Worm (Caenorhabditis elegans) whole organism, young adult: ENCODE results near the gene fos-1.

Experiments
- F37B4.10 ChIP-seq: fragments of 200-800 bp; sonication (Bioruptor generic); IDR thresholded peaks from 2 replicates; pipeline ENCODE4 v1.3.6; 2022; ENCODE audit warnings: missing genetic modification characterization, missing compliant biosample characterization
- F49E8.2 ChIP-seq: sonication (generic microtip); optimal IDR thresholded peaks from 3 replicates; lab custom pipeline; 2017; ENCODE audit warnings: missing genetic modification characterization, mild to moderate bottlenecking, missing compliant biosample characterization, antibody characterized with exemption, moderate library complexity; ENCODE audit not compliant: insufficient read depth
- F57A8.1 ChIP-seq: fragments of 200-800 bp; sonication (Bioruptor generic); optimal IDR thresholded peaks from 2 replicates; lab custom pipeline; 2018; ENCODE audit warnings: mild to moderate bottlenecking, missing genetic modification characterization, moderate library complexity, missing compliant biosample characterization
- K11D2.4 ChIP-seq: fragments of 200-800 bp; sonication (Bioruptor generic); IDR thresholded peaks from 2 replicates; pipeline ENCODE4 v1.3.6; 2022; ENCODE audit warnings: missing genetic modification reagents, missing genetic modification characterization, missing compliant biosample characterization
- K12H6.12 ChIP-seq: fragments of 200-800 bp; sonication (Bioruptor generic); optimal IDR thresholded peaks from 2 replicates; lab custom pipeline; 2018; ENCODE audit warnings: mild to moderate bottlenecking, missing genetic modification characterization, missing compliant biosample characterization
- T07F8.4 ChIP-seq: sonication (generic microtip); optimal IDR thresholded peaks from 2 replicates; lab custom pipeline; 2016; ENCODE audit warnings: mild to moderate bottlenecking, missing genetic modification characterization, moderate library complexity, missing compliant biosample characterization
- Y53F4B.3 ChIP-seq: fragments of 200-800 bp; sonication (Bioruptor generic); IDR thresholded peaks from 2 replicates; pipeline ENCODE4 v1.3.6; 2022; ENCODE audit warnings: missing genetic modification reagents, missing genetic modification characterization, missing compliant biosample characterization
- Y53G8AR.9 ChIP-seq: fragments of 200-800 bp; sonication (Bioruptor generic); conservative IDR thresholded peaks from 2 replicates; pipeline ENCODE4 v1.3.6; 2022; ENCODE audit warnings: missing genetic modification reagents, missing genetic modification characterization, missing compliant biosample characterization
- Y56A3A.18 ChIP-seq: fragments of 200-800 bp; sonication (Bioruptor generic); IDR thresholded peaks from 2 replicates; pipeline ENCODE4 v1.3.6; 2022; ENCODE audit warnings: missing genetic modification reagents, missing genetic modification characterization, missing compliant biosample characterization
- Y67H2A.10 ChIP-seq: fragments of 200-800 bp; sonication (Bioruptor generic); conservative IDR thresholded peaks from 2 replicates; pipeline ENCODE4 v1.3.6; 2022; ENCODE audit warnings: missing genetic modification reagents, missing genetic modification characterization, missing compliant biosample characterization
- ZK185.1 ChIP-seq: sonication (generic microtip); optimal IDR thresholded peaks from 2 replicates; lab custom pipeline; 2016; ENCODE audit warnings: mild to moderate bottlenecking, missing genetic modification characterization, missing compliant biosample characterization; ENCODE audit not compliant: poor library complexity, severe bottlenecking
- aptf-3 ChIP-seq: fragments of 200-800 bp; sonication (Bioruptor generic); IDR thresholded peaks from 2 replicates; pipeline ENCODE4 v1.3.6; 2022; ENCODE audit warnings: missing genetic modification characterization, missing compliant biosample characterization
- attf-6 ChIP-seq: fragments of 200-800 bp; sonication (Bioruptor generic); IDR thresholded peaks from 2 replicates; pipeline ENCODE4 v1.3.6; 2022; ENCODE audit warnings: missing genetic modification reagents, missing genetic modification characterization, missing compliant biosample characterization
- bed-1 ChIP-seq: fragments of 200-800 bp; sonication (Bioruptor generic); IDR thresholded peaks from 2 replicates; pipeline ENCODE4 v1.3.6; 2022; ENCODE audit warnings: missing genetic modification reagents, missing genetic modification characterization, missing compliant biosample characterization
- ceh-27 ChIP-seq: fragments of 200-800 bp; sonication (Bioruptor generic); optimal IDR thresholded peaks from 2 replicates; lab custom pipeline; 2018; ENCODE audit warnings: mild to moderate bottlenecking, missing genetic modification characterization, moderate library complexity, missing compliant biosample characterization
- ceh-58 ChIP-seq: fragments of 200-800 bp; sonication (Bioruptor generic); IDR thresholded peaks from 2 replicates; pipeline ENCODE4 v1.3.6; 2022; ENCODE audit warnings: missing genetic modification characterization, missing compliant biosample characterization
- dpff-1 ChIP-seq: sonication (generic microtip); optimal IDR thresholded peaks from 2 replicates; lab custom pipeline; 2017; ENCODE audit warnings: mild to moderate bottlenecking, missing genetic modification characterization, missing compliant biosample characterization
- efl-1 ChIP-seq: fragments of 150-350 bp; optimal IDR thresholded peaks from 2 replicates; lab custom pipeline; 2014; ENCODE audit warnings: missing biosample characterization, missing genetic modification reagents, missing genetic modification characterization
- egrh-3 ChIP-seq: fragments of 200-800 bp; sonication (Bioruptor generic); IDR thresholded peaks from 2 replicates; pipeline ENCODE4 v1.3.6; 2022; ENCODE audit warnings: missing genetic modification reagents, missing genetic modification characterization, missing compliant biosample characterization
- ekl-4 ChIP-seq: fragments of 200-800 bp; sonication (Bioruptor generic); IDR thresholded peaks from 2 replicates; pipeline ENCODE4 v1.3.6; 2022; ENCODE audit warnings: missing genetic modification reagents, missing genetic modification characterization, missing compliant biosample characterization
- fkh-3 ChIP-seq: sonication (generic microtip); optimal IDR thresholded peaks from 2 replicates; lab custom pipeline; 2016; ENCODE audit warnings: mild to moderate bottlenecking, missing genetic modification characterization, missing compliant biosample characterization
- gei-17 ChIP-seq: fragments of 200-800 bp; sonication (Bioruptor generic); optimal IDR thresholded peaks from 2 replicates; lab custom pipeline; 2018; ENCODE audit warnings: mild to moderate bottlenecking, missing genetic modification characterization, missing compliant biosample characterization
- hlh-26 ChIP-seq: fragments of 200-800 bp; sonication (Bioruptor generic); conservative IDR thresholded peaks from 2 replicates; pipeline ENCODE4 v1.3.6; 2022; ENCODE audit warnings: missing genetic modification reagents, missing genetic modification characterization, missing compliant biosample characterization
- hrde-1 ChIP-seq: sonication (generic microtip); optimal IDR thresholded peaks from 2 replicates; lab custom pipeline; 2016; ENCODE audit warnings: missing genetic modification characterization, mild to moderate bottlenecking, missing compliant biosample characterization, moderate library complexity, missing genotype, missing genetic modification reagents, borderline replicate concordance
- lin-35 ChIP-seq, 3 experiments: fragments of 150-350 bp in 2 of 3; sonication (generic microtip) in 1 of 3; optimal IDR thresholded peaks; 2 replicates each; lab custom pipeline; 2014 to 2018; ENCODE audit warnings: missing biosample characterization in 3 of 3, missing genetic modification characterization in 3 of 3, missing genetic modification reagents in 3 of 3
- lin-54 ChIP-seq: fragments of 200-800 bp; sonication (Bioruptor generic); optimal IDR thresholded peaks from 2 replicates; lab custom pipeline; 2018; ENCODE audit warnings: mild to moderate bottlenecking, missing genetic modification characterization, missing compliant biosample characterization
- mcd-1 ChIP-seq: fragments of 200-800 bp; sonication (Bioruptor generic); IDR thresholded peaks from 2 replicates; pipeline ENCODE4 v1.3.6; 2022; ENCODE audit warnings: missing genetic modification reagents, missing genetic modification characterization, missing compliant biosample characterization
- mxl-1 ChIP-seq: sonication (generic microtip); optimal IDR thresholded peaks from 2 replicates; lab custom pipeline; 2016; ENCODE audit warnings: missing genetic modification characterization, missing compliant biosample characterization
- nfya-2 ChIP-seq: fragments of 200-800 bp; sonication (Bioruptor generic); IDR thresholded peaks from 2 replicates; pipeline ENCODE4 v1.3.6; 2022; ENCODE audit warnings: missing genetic modification reagents, missing genetic modification characterization, missing compliant biosample characterization
- nhr-120 ChIP-seq: fragments of 200-800 bp; sonication (Bioruptor generic); IDR thresholded peaks from 2 replicates; pipeline ENCODE4 v1.3.6; 2022; ENCODE audit warnings: missing genetic modification characterization, missing compliant biosample characterization
- snpc-1.3 ChIP-seq: sonication (generic microtip); optimal IDR thresholded peaks from 2 replicates; lab custom pipeline; 2017; ENCODE audit warnings: missing genetic modification characterization, mild to moderate bottlenecking, missing compliant biosample characterization, antibody characterized with exemption, moderate library complexity, missing genotype, missing genetic modification reagents; ENCODE audit not compliant: insufficient read depth
- sptf-2 ChIP-seq: fragments of 200-800 bp; sonication (Bioruptor generic); optimal IDR thresholded peaks from 2 replicates; lab custom pipeline; 2018; ENCODE audit warnings: mild to moderate bottlenecking, missing genetic modification characterization, missing compliant biosample characterization
- tbx-9 ChIP-seq: sonication (generic microtip); optimal IDR thresholded peaks from 2 replicates; lab custom pipeline; 2016; ENCODE audit warnings: borderline replicate concordance, missing genetic modification characterization, inconsistent platforms, missing compliant biosample characterization
- ztf-25 ChIP-seq: fragments of 200-800 bp; sonication (Bioruptor generic); IDR thresholded peaks from 2 replicates; pipeline ENCODE4 v1.3.6; 2022; ENCODE audit warnings: missing genetic modification reagents, missing genetic modification characterization, missing compliant biosample characterization

The fos-1 gene

DNA sequence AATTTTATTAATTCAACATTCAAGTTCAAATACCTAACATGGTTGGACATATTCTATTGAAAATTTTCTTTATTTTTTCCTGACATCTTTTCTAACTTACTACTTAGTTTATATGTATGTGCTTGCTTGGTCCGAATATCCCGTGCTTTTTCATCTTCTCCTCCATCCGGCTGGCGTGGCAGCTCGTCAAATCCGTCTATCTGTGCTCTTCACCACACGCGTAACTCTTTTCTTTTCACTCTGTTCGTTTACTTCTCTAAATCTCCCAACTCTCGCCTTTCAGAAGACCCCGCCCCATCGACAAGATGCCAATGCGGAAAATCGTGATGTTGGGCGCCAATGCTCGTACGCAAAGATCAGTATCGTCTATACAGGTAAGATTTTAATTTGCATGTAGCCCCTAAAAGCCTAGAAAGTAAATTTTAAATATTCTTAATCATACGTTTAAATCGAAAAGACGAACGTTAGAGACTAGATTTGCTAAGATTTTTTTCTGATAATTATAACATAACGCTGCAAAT, 38.7 kb upstream of the fos-1 start:
- no peak for TF ChIP-seq F49E8.2 (tag; lab: Kevin White, UChicago)
- TF ChIP-seq gei-17 (GFP tag; lab: Kevin White, UChicago): no peak
- no peak for TF ChIP-seq nfya-2 (GFP tag; lab: Robert Waterston, UW)
- TF ChIP-seq lin-35 (GFP tag; optimal IDR thresholded peaks at IDR 0.05; lab: Kevin White, UChicago): peak in 1 of 3 experiments; percentile 18
- no peak for TF ChIP-seq efl-1 (GFP tag; lab: Kevin White, UChicago)
- TF ChIP-seq lin-54 (GFP tag; lab: Kevin White, UChicago): no peak
- no peak for TF ChIP-seq hlh-26 (GFP tag; lab: Robert Waterston, UW)
- TF ChIP-seq fkh-3 (tag; lab: Kevin White, UChicago): no peak
- TF ChIP-seq Y67H2A.10 (GFP tag; lab: Robert Waterston, UW): no peak
- no peak for TF ChIP-seq attf-6 (GFP tag; lab: Robert Waterston, UW)
- TF ChIP-seq Y56A3A.18: no peak
- TF ChIP-seq K12H6.12 (tag; lab: Kevin White, UChicago): peak; percentile 13
- no peak for TF ChIP-seq sptf-2 (GFP tag; lab: Kevin White, UChicago)
- TF ChIP-seq egrh-3 (GFP tag; lab: Robert Waterston, UW): no peak

DNA sequence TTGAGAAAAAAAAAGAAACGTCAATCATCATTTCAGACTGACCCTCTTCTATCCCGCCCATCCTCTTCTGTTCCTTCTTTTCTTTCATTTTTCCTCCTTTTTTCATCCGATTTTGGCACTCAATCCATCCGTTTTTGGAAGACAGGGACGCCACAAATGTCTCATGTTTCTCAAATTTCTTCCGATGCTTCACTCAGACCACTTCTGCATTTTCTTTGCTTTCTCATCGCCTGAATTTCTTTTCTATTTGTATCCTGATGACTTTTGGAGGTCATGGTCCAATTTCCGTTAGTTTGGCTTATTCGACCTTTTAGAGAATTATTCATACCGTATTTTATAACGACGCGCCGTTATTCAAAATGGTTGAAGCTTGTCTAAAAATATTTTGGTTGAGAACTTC, 30.8 kb upstream of the fos-1 start:
- no peak for TF ChIP-seq Y53G8AR.9
- no peak for TF ChIP-seq mcd-1 (GFP tag; lab: Robert Waterston, UW)
- no peak for TF ChIP-seq tbx-9
- no peak for TF ChIP-seq ceh-58 (GFP tag; lab: Robert Waterston, UW)
- no peak for TF ChIP-seq hlh-26 (GFP tag; lab: Robert Waterston, UW)
- TF ChIP-seq aptf-3 (GFP tag; lab: Robert Waterston, UW): no peak
- no peak for TF ChIP-seq ekl-4
- TF ChIP-seq lin-35 (GFP tag; optimal IDR thresholded peaks at IDR 0.05; lab: Kevin White, UChicago): no peak
- no peak for TF ChIP-seq ztf-25 (GFP tag; lab: Robert Waterston, UW)
- TF ChIP-seq mxl-1 (tag; lab: Kevin White, UChicago): no peak
- no peak for TF ChIP-seq bed-1 (GFP tag; lab: Robert Waterston, UW)
- no peak for TF ChIP-seq hrde-1 (tag; lab: Kevin White, UChicago)

DNA sequence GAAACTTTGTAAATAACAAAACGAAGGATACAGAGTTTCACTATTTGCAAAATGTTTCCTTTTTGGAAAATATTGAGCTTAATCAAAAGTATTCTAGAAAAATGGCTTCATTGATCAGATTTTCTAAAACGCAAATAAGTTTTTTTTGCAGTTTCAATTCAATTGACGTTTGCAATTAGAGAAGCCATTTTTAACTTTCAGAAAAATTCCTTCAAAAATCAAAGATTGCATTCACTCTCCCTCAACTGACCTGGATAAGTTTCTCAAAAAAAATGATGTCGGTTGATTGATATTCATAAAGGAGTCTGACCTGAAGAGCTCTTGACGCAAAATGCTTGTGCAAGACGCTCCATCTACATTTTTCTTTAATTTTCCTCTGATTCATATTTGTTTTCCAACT, 29.7 kb upstream of the fos-1 start:
- no peak for TF ChIP-seq ceh-27 (GFP tag; lab: Kevin White, UChicago)
- TF ChIP-seq T07F8.4 (tag; lab: Kevin White, UChicago): no peak
- TF ChIP-seq egrh-3 (GFP tag; lab: Robert Waterston, UW): no peak
- no peak for TF ChIP-seq Y56A3A.18
- no peak for TF ChIP-seq F57A8.1 (GFP tag; lab: Kevin White, UChicago)
- no peak for TF ChIP-seq dpff-1 (tag; lab: Kevin White, UChicago)
- no peak for TF ChIP-seq K11D2.4 (GFP tag; lab: Robert Waterston, UW)
- no peak for TF ChIP-seq ZK185.1 (tag; lab: Kevin White, UChicago)
- TF ChIP-seq snpc-1.3 (tag; lab: Kevin White, UChicago): no peak
- no peak for TF ChIP-seq Y53F4B.3
- no peak for TF ChIP-seq F37B4.10 (GFP tag; lab: Robert Waterston, UW)
- no peak for TF ChIP-seq lin-54 (GFP tag; lab: Kevin White, UChicago)
- no peak for TF ChIP-seq tbx-9
- no peak for TF ChIP-seq nhr-120
- TF ChIP-seq, all 124 proteins: peak for 0
